Worm (Caenorhabditis elegans): Measurements from ENCODE around the gene unc-82.

- TF ChIP-seq F44E2.7 (GFP tag; IDR thresholded peaks at IDR 0.05), result no peak
- no peak for TF ChIP-seq pqm-1 (tag; optimal IDR thresholded peaks at IDR 0.05)
- no peak for TF ChIP-seq rbr-2 (tag; optimal IDR thresholded peaks at IDR 0.05)
- no peak for TF ChIP-seq fos-1 (tag; optimal IDR thresholded peaks at IDR 0.05)
- TF ChIP-seq hmg-1.1 (GFP tag; IDR thresholded peaks at IDR 0.05), result no peak
- no peak for TF ChIP-seq snpc-4 (tag; optimal IDR thresholded peaks at IDR 0.05)
- TF ChIP-seq ceh-20 (GFP tag; IDR thresholded peaks at IDR 0.05), result no peak
- TF ChIP-seq hlh-30 (tag; optimal IDR thresholded peaks at IDR 0.05; ENCODE audit: insufficient read depth), result no peak
Observed at ce11 chrIV:7381754-7382153, 42.5 kb upstream of the unc-82 start, which contains the start of gene ptp-8.
